Fruit fly (Drosophila melanogaster) whole organism, embryonic: ENCODE data around the gene GC2.
A peak's percentile ranks its signal among the peaks of the same experiment; 100 is the strongest.

Source experiments
- Atf6 ChIP-seq: fragments of 200-800 bp; sonication (Bioruptor generic); IDR thresholded peaks from 2 replicates; pipeline ENCODE4 v1.3.6; 2022; ENCODE audit warnings: missing biosample characterization, missing genetic modification characterization
- Awh ChIP-seq: fragments of 200-800 bp; sonication (Bioruptor generic); IDR thresholded peaks from 2 replicates; pipeline ENCODE4, ENCODE4 v1.3.6; 2022; ENCODE audit warnings: missing biosample characterization, missing genetic modification characterization
- CG10431 ChIP-seq: fragments of 200-800 bp; sonication (Bioruptor generic); optimal IDR thresholded peaks from 3 replicates; lab custom pipeline; 2018; ENCODE audit warnings: missing biosample characterization, mild to moderate bottlenecking, missing genetic modification characterization
- CG11247 ChIP-seq: fragments of 200-800 bp; sonication (Bioruptor generic); IDR thresholded peaks from 2 replicates; pipeline ENCODE4 v1.3.6; 2022; ENCODE audit warnings: missing biosample characterization, missing genetic modification characterization
- CG11398 ChIP-seq: fragments of 200-800 bp; sonication (Bioruptor generic); optimal IDR thresholded peaks from 2 replicates; lab custom pipeline; 2016; ENCODE audit warnings: missing biosample characterization, missing genetic modification characterization
- CG11456 ChIP-seq: fragments of 200-800 bp; sonication (Bioruptor generic); IDR thresholded peaks from 3 replicates; pipeline ENCODE4 v1.3.6; 2022; ENCODE audit warnings: missing biosample characterization, missing genetic modification characterization
- CG12391 ChIP-seq: fragments of 200-800 bp; sonication (Bioruptor generic); optimal IDR thresholded peaks from 3 replicates; lab custom pipeline; 2018; ENCODE audit warnings: missing biosample characterization, mild to moderate bottlenecking, missing genetic modification characterization, moderate library complexity
- CG1529 ChIP-seq: fragments of 200-800 bp; sonication (Bioruptor generic); optimal IDR thresholded peaks from 3 replicates; lab custom pipeline; 2018; ENCODE audit warnings: missing biosample characterization, missing genetic modification characterization
- CG15601 ChIP-seq: fragments of 200-800 bp; sonication (Bioruptor generic); optimal IDR thresholded peaks from 3 replicates; lab custom pipeline; 2019; ENCODE audit warnings: missing biosample characterization, mild to moderate bottlenecking, missing genetic modification characterization, moderate library complexity
- CG16815 ChIP-seq: fragments of 200-800 bp; sonication (Bioruptor generic); optimal IDR thresholded peaks from 3 replicates; lab custom pipeline; 2017; ENCODE audit warnings: missing biosample characterization, mild to moderate bottlenecking, missing genetic modification characterization
- CG17359 ChIP-seq: fragments of 200-800 bp; sonication (Bioruptor generic); optimal IDR thresholded peaks from 3 replicates; lab custom pipeline; 2018; ENCODE audit warnings: missing biosample characterization, mild to moderate bottlenecking, missing genetic modification characterization, moderate library complexity
- CG17568 ChIP-seq: fragments of 200-800 bp; sonication (Bioruptor generic); optimal IDR thresholded peaks from 2 replicates; lab custom pipeline; 2018; ENCODE audit warnings: missing biosample characterization, mild to moderate bottlenecking, missing genetic modification characterization, moderate library complexity
- CG17612 ChIP-seq: fragments of 200-800 bp; sonication (Bioruptor generic); IDR thresholded peaks from 2 replicates; pipeline ENCODE4 v1.3.6; 2022; ENCODE audit warnings: missing biosample characterization, missing genetic modification characterization
- CG17802 ChIP-seq: fragments of 200-800 bp; sonication (Bioruptor generic); optimal IDR thresholded peaks from 2 replicates; lab custom pipeline; 2018; ENCODE audit warnings: missing biosample characterization, mild to moderate bottlenecking, missing genetic modification characterization, moderate library complexity
- CG1792 ChIP-seq: fragments of 200-800 bp; sonication (Bioruptor generic); optimal IDR thresholded peaks from 2 replicates; lab custom pipeline; 2016; ENCODE audit warnings: missing biosample characterization, missing genetic modification characterization
- CG31388 ChIP-seq: fragments of 200-800 bp; sonication (Bioruptor generic); optimal IDR thresholded peaks from 2 replicates; lab custom pipeline; 2016; ENCODE audit warnings: missing biosample characterization, missing genetic modification characterization
- CG31441 ChIP-seq: fragments of 200-800 bp; sonication (Bioruptor generic); IDR thresholded peaks from 2 replicates; pipeline ENCODE4 v1.3.6; 2022; ENCODE audit warnings: missing biosample characterization, missing genetic modification characterization
- CG3995 ChIP-seq: fragments of 200-800 bp; sonication (Bioruptor generic); optimal IDR thresholded peaks from 3 replicates; lab custom pipeline; 2016; ENCODE audit warnings: missing biosample characterization, missing genetic modification characterization
- CG42726 ChIP-seq: fragments of 200-800 bp; sonication (Bioruptor generic); IDR thresholded peaks from 2 replicates; pipeline ENCODE4 v1.3.6; 2022; ENCODE audit warnings: missing biosample characterization, missing genetic modification characterization; ENCODE audit not compliant: partially characterized antibody
- CG4282 ChIP-seq: fragments of 200-800 bp; sonication (Bioruptor generic); optimal IDR thresholded peaks from 2 replicates; lab custom pipeline; 2016; ENCODE audit warnings: missing biosample characterization, missing genetic modification characterization
- CG5180 ChIP-seq: fragments of 200-800 bp; sonication (Bioruptor generic); optimal IDR thresholded peaks from 3 replicates; lab custom pipeline; 2017; ENCODE audit warnings: missing biosample characterization, missing genetic modification characterization, mild to moderate bottlenecking, moderate library complexity, missing genetic modification reagents
- CG6791 ChIP-seq: fragments of 200-800 bp; sonication (Bioruptor generic); IDR thresholded peaks from 3 replicates; pipeline ENCODE4 v1.3.6; 2022; ENCODE audit warnings: missing biosample characterization, missing genetic modification characterization; ENCODE audit not compliant: partially characterized antibody
- CG7745 ChIP-seq: fragments of 200-800 bp; sonication (Bioruptor generic); optimal IDR thresholded peaks from 2 replicates; lab custom pipeline; 2018; ENCODE audit warnings: missing biosample characterization, mild to moderate bottlenecking, missing genetic modification characterization, moderate library complexity
- CG7839 ChIP-seq: fragments of 200-800 bp; sonication (Bioruptor generic); optimal IDR thresholded peaks from 3 replicates; lab custom pipeline; 2018; ENCODE audit warnings: missing biosample characterization, mild to moderate bottlenecking, missing genetic modification characterization, moderate library complexity
- CG8478 ChIP-seq: fragments of >200 bp; optimal IDR thresholded peaks from 2 replicates; lab custom pipeline; 2018
- CG9609 ChIP-seq: fragments of 200-800 bp; sonication (Bioruptor generic); optimal IDR thresholded peaks from 3 replicates; lab custom pipeline; 2016; ENCODE audit warnings: missing biosample characterization, missing genetic modification characterization
- CG9876 ChIP-seq: fragments of 200-800 bp; sonication (Bioruptor generic); optimal IDR thresholded peaks from 2 replicates; lab custom pipeline; 2016; ENCODE audit warnings: missing biosample characterization, missing genetic modification characterization
- Dbx ChIP-seq: fragments of 200-800 bp; sonication (Bioruptor generic); IDR thresholded peaks from 3 replicates; pipeline ENCODE4 v1.3.6; 2022; ENCODE audit warnings: missing biosample characterization, missing genetic modification characterization
- Dp ChIP-seq: fragments of 200-800 bp; sonication (Bioruptor generic); optimal IDR thresholded peaks from 2 replicates; lab custom pipeline; 2018; ENCODE audit warnings: missing biosample characterization, mild to moderate bottlenecking, missing genetic modification characterization, moderate library complexity
- Gsc ChIP-seq: fragments of 200-800 bp; sonication (Bioruptor generic); IDR thresholded peaks from 2 replicates; pipeline ENCODE4 v1.3.6; 2022; ENCODE audit warnings: missing biosample characterization, missing genetic modification characterization
- HLH3B ChIP-seq: fragments of 200-800 bp; sonication (Bioruptor generic); IDR thresholded peaks from 2 replicates; pipeline ENCODE4 v1.3.6; 2022; ENCODE audit warnings: missing biosample characterization, missing genetic modification characterization
- HmgZ ChIP-seq: fragments of 200-800 bp; sonication (Bioruptor generic); optimal IDR thresholded peaks from 2 replicates; lab custom pipeline; 2018; ENCODE audit warnings: missing biosample characterization, mild to moderate bottlenecking, missing genetic modification characterization
- MBD-R2 ChIP-seq: fragments of 200-800 bp; sonication (Bioruptor generic); IDR thresholded peaks from 2 replicates; pipeline ENCODE4 v1.3.6; 2022; ENCODE audit warnings: missing biosample characterization, missing genetic modification characterization
- MTF-1 ChIP-seq: fragments of 200-800 bp; sonication (Bioruptor generic); optimal IDR thresholded peaks from 2 replicates; lab custom pipeline; 2018; ENCODE audit warnings: missing biosample characterization, mild to moderate bottlenecking, missing genetic modification characterization, borderline replicate concordance
- NK7.1 ChIP-seq: fragments of 200-800 bp; sonication (Bioruptor generic); optimal IDR thresholded peaks from 3 replicates; lab custom pipeline; 2016; ENCODE audit warnings: missing biosample characterization, missing genetic modification characterization
- Side ChIP-seq: fragments of 200-800 bp; sonication (Bioruptor generic); optimal IDR thresholded peaks from 2 replicates; lab custom pipeline; 2016; ENCODE audit warnings: missing biosample characterization, missing genetic modification characterization
- Taf1 ChIP-seq: fragments of 200-800 bp; sonication (Bioruptor generic); IDR thresholded peaks from 2 replicates; pipeline ENCODE4 v1.3.6; 2022; ENCODE audit warnings: missing biosample characterization, missing genetic modification characterization
- bbx ChIP-seq: fragments of 200-800 bp; sonication (Bioruptor generic); IDR thresholded peaks from 2 replicates; pipeline ENCODE4 v1.3.6; 2022; ENCODE audit warnings: missing biosample characterization, missing genetic modification characterization; ENCODE audit not compliant: partially characterized antibody
- br ChIP-seq: fragments of >200 bp; optimal IDR thresholded peaks from 2 replicates; lab custom pipeline; 2017
- ci ChIP-seq: fragments of 200-800 bp; sonication (Bioruptor generic); IDR thresholded peaks from 3 replicates; pipeline ENCODE4 v1.3.6; 2022; ENCODE audit warnings: missing biosample characterization, missing genetic modification characterization
- croc ChIP-seq: fragments of 200-800 bp; sonication (Bioruptor generic); conservative IDR thresholded peaks from 3 replicates; pipeline ENCODE4 v1.3.6; 2022; ENCODE audit warnings: missing biosample characterization, missing genetic modification characterization
- dm ChIP-seq: fragments of 200-800 bp; sonication (Bioruptor generic); optimal IDR thresholded peaks from 3 replicates; lab custom pipeline; 2016; ENCODE audit warnings: missing biosample characterization, missing genetic modification characterization
- eve ChIP-seq, 2 experiments: fragments of >200 bp; optimal IDR thresholded peaks; 2 replicates each; lab custom pipeline; 2017; ENCODE audit warnings: missing biosample characterization in 2 of 2, missing genetic modification characterization in 2 of 2
- fd64A ChIP-seq: fragments of 200-800 bp; sonication (Bioruptor generic); optimal IDR thresholded peaks from 3 replicates; lab custom pipeline; 2018; ENCODE audit warnings: missing biosample characterization, mild to moderate bottlenecking, missing genetic modification characterization
- hbn ChIP-seq: fragments of 200-800 bp; sonication (Bioruptor generic); IDR thresholded peaks from 2 replicates; pipeline ENCODE4 v1.3.6; 2022; ENCODE audit warnings: missing biosample characterization, missing genetic modification characterization; ENCODE audit not compliant: partially characterized antibody
- hkb ChIP-seq, 2 experiments: fragments of 200-800 bp in 1 of 2; fragments of >200 bp in 1 of 2; sonication (Bioruptor generic) in 1 of 2; IDR thresholded peaks in 1 of 2; optimal IDR thresholded peaks in 1 of 2; 2 replicates each; pipeline versions ENCODE4 v1.3.6 to Lab custom; 2017 to 2022; ENCODE audit warnings: missing biosample characterization in 1 of 2, missing genetic modification characterization in 1 of 2
- onecut ChIP-seq: fragments of 200-800 bp; sonication (Bioruptor generic); IDR thresholded peaks from 2 replicates; pipeline ENCODE4 v1.3.6; 2022; ENCODE audit warnings: missing biosample characterization, missing genetic modification characterization
- sim ChIP-seq: fragments of 200-800 bp; sonication (Bioruptor generic); IDR thresholded peaks from 2 replicates; pipeline ENCODE4 v1.3.6; 2022; ENCODE audit warnings: missing biosample characterization, missing genetic modification characterization
- tap ChIP-seq: fragments of 200-800 bp; optimal IDR thresholded peaks from 3 replicates; lab custom pipeline; 2019; ENCODE audit warnings: missing biosample characterization, mild to moderate bottlenecking, missing genetic modification characterization, moderate library complexity
- tna ChIP-seq: fragments of 200-800 bp; sonication (Bioruptor generic); IDR thresholded peaks from 2 replicates; pipeline ENCODE4 v1.3.6; 2022; ENCODE audit warnings: missing biosample characterization, missing genetic modification characterization; ENCODE audit not compliant: partially characterized antibody
- toy ChIP-seq: fragments of 200-800 bp; sonication (Bioruptor generic); IDR thresholded peaks from 2 replicates; pipeline ENCODE4 v1.3.6; 2022; ENCODE audit warnings: missing biosample characterization, missing genetic modification characterization
- wdn ChIP-seq: fragments of 200-800 bp; sonication (Bioruptor generic); IDR thresholded peaks from 2 replicates; pipeline ENCODE4 v1.3.6; 2022; ENCODE audit warnings: missing biosample characterization, missing genetic modification characterization
- yki ChIP-seq: fragments of >200 bp; optimal IDR thresholded peaks from 3 replicates; lab custom pipeline; 2018

The GC2 gene

dm6 chr3R:11948903-11949358 lies 22.6 kb upstream of the GC2 start, which contains the start of gene Cad87A (continued):
- no peak for TF ChIP-seq CG1529 (GFP tag; lab: Kevin White, UChicago)
- peak; percentile 23 for TF ChIP-seq CG17359 (tag; lab: Kevin White, UChicago)
- no peak for TF ChIP-seq CG11456 (GFP tag; lab: Robert Waterston, UW)
- TF ChIP-seq sim (GFP tag; lab: Robert Waterston, UW) = no peak
- no peak for TF ChIP-seq tna
- no peak for TF ChIP-seq CG3995
- no peak for TF ChIP-seq br (lab: Kevin White, UChicago)
- peak; percentile 61 for TF ChIP-seq fd64A (GFP tag; lab: Kevin White, UChicago)
- no peak for TF ChIP-seq yki (lab: Kevin White, UChicago)
- no peak for TF ChIP-seq CG12391 (tag; lab: Kevin White, UChicago)
- peak; percentile 46 for TF ChIP-seq CG5180
- TF ChIP-seq CG17802 (tag; lab: Kevin White, UChicago) = no peak
- TF ChIP-seq HmgZ = no peak
- peak; percentile 2 for TF ChIP-seq CG1792 (GFP tag; lab: Kevin White, UChicago)
- no peak for TF ChIP-seq hkb (optimal IDR thresholded peaks at IDR 0.05; lab: Kevin White, UChicago)
- no peak for TF ChIP-seq hkb (GFP tag; IDR thresholded peaks at IDR 0.05; lab: Robert Waterston, UW)
- no peak for TF ChIP-seq CG11247 (GFP tag; lab: Robert Waterston, UW)
- TF ChIP-seq CG7839 = no peak
- TF ChIP-seq Atf6 (GFP tag; lab: Robert Waterston, UW) = no peak
- TF ChIP-seq CG31388 (GFP tag; lab: Kevin White, UChicago) = no peak
- peak; percentile 47 for TF ChIP-seq Side
- TF ChIP-seq wdn (GFP tag; lab: Robert Waterston, UW) = no peak
- TF ChIP-seq hbn (GFP tag; lab: Robert Waterston, UW) = no peak
- no peak for TF ChIP-seq CG31441 (GFP tag; lab: Robert Waterston, UW)
- no peak for TF ChIP-seq CG16815
- TF ChIP-seq CG6791 (GFP tag; lab: Robert Waterston, UW) = no peak
- no peak for TF ChIP-seq CG42726
- no peak for TF ChIP-seq CG4282 (GFP tag; lab: Kevin White, UChicago)
- no peak for TF ChIP-seq CG15601 (tag; lab: Kevin White, UChicago)
- TF ChIP-seq onecut (GFP tag; lab: Robert Waterston, UW) = peak; percentile 54
- TF ChIP-seq Taf1 (GFP tag; lab: Robert Waterston, UW) = no peak
- peak; percentile 38 for TF ChIP-seq CG7745 (tag; lab: Kevin White, UChicago)
- no peak for TF ChIP-seq Gsc (GFP tag; lab: Robert Waterston, UW)
- TF ChIP-seq eve (GFP tag; optimal IDR thresholded peaks at IDR 0.05; lab: Kevin White, UChicago) = no peak
- peak; percentile 2 for TF ChIP-seq tap (tag; lab: Kevin White, UChicago)
- no peak for TF ChIP-seq Dbx (GFP tag; lab: Robert Waterston, UW)
- no peak for TF ChIP-seq CG11398 (GFP tag; lab: Kevin White, UChicago)
- TF ChIP-seq MTF-1 = peak; percentile 58
- no peak for TF ChIP-seq HLH3B (GFP tag; lab: Robert Waterston, UW)
- peak; percentile 16 for TF ChIP-seq CG17568
- no peak for TF ChIP-seq CG8478 (lab: Kevin White, UChicago)
- no peak for TF ChIP-seq dm (GFP tag; lab: Kevin White, UChicago)
- no peak for TF ChIP-seq CG9609 (GFP tag; lab: Kevin White, UChicago)
- TF ChIP-seq toy = no peak
- TF ChIP-seq Dp (GFP tag; lab: Kevin White, UChicago) = peak; percentile 53
- no peak for TF ChIP-seq croc (GFP tag; lab: Robert Waterston, UW)
- TF ChIP-seq bbx (GFP tag; lab: Robert Waterston, UW) = no peak
- TF ChIP-seq NK7.1 (GFP tag; lab: Kevin White, UChicago) = peak; percentile 7
- TF ChIP-seq MBD-R2 = no peak
- no peak for TF ChIP-seq CG17612 (GFP tag; lab: Robert Waterston, UW)
- no peak for TF ChIP-seq Awh (GFP tag; lab: Robert Waterston, UW)
- TF ChIP-seq ci (GFP tag; lab: Robert Waterston, UW) = no peak
- no peak for TF ChIP-seq CG9876 (GFP tag; lab: Kevin White, UChicago)
- no peak for TF ChIP-seq CG10431 (GFP tag; lab: Kevin White, UChicago)
